Worm (Caenorhabditis elegans): ENCODE measurements around the gene crn-5.

crn-5 gene

DNA sequence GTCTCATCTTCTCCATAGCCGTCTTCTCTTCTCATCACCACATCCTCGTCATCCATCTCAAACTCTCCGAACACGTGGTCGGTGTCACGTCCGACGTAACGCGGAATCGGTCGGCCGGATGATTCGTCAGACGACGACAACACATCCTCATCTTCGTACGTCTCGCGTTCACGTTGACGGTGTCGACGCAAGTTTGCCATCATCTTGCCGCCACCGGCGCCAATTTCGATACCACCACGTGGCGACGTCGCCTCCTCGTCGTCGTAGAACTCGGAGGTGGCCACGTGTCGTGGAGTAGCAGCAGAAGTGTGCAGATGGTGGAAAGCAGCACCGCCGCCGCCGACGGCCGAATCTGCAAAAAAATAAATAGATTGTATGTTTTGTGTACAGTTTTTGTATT, 45.2 kb upstream of the crn-5 start:
- TF ChIP-seq ets-5 (GFP tag; IDR thresholded peaks at IDR 0.05) = 0 out of 2 replicates have a peak, but pooled peaks have one; percentile 44
- TF ChIP-seq ceh-8 (GFP tag; optimal IDR thresholded peaks at IDR 0.05) = no peak
- peak; percentile 33; the same call in 1 of the 2 replicates for TF ChIP-seq grh-1 (GFP tag; IDR thresholded peaks at IDR 0.05)
- TF ChIP-seq tbx-2 (tag; optimal IDR thresholded peaks at IDR 0.05) = no peak
- no peak for TF ChIP-seq unc-98 (GFP tag; IDR thresholded peaks at IDR 0.05)
- TF ChIP-seq pax-3 (tag; optimal IDR thresholded peaks at IDR 0.05) = no peak
- TF ChIP-seq nhr-20 (tag; optimal IDR thresholded peaks at IDR 0.05) = no peak
- peak in 1 of 2 experiments; percentile 3 for TF ChIP-seq lin-35 (GFP tag; optimal IDR thresholded peaks at IDR 0.05)
- TF ChIP-seq nhr-85 (tag) = peak; percentile 67

DNA sequence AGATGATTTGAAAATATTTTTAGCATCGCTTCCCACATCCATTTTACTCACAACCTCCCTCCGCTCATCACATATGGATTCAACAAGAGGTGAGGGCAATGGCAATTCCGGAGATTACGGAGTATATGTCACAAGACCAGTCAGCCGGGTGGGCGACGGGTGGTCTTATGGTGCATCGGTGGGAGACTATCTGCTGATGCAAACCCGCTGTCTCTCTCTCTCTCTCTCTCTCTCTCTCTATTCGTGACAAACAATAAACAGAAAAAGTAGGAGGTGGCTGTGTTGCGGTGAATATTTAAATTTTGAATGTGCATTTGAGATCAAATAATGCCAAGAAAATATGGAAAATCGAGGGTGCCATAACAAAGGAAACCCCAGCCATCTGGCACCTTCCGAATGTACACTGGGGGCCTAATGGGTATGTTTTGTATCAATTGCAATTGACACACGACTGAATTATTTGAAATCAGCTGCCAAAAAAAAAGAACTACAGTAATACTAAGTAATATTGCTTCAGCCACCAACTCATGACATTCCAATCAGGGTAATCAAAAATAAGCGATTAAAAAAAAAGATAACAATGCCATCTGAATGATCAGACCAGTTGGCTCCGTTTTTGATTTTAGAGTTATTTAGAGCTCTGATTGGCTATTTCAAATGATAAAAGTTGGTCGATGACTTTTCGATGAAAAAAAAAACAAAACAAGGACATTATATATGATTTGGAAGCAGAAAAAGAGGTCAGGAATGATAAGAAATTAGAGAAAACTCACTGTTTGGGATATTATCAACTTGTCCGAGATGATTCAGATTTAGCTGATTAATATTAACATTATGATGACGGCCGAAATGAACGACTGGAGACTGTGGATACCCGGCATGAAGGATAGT, 44.5 kb upstream of the crn-5 start:
- no peak for TF ChIP-seq swsn-7 (tag; optimal IDR thresholded peaks at IDR 0.05)
- TF ChIP-seq nhr-47 (tag; optimal IDR thresholded peaks at IDR 0.05) = no peak
- TF ChIP-seq fos-1 (tag; optimal IDR thresholded peaks at IDR 0.05) = no peak
- TF ChIP-seq hpl-2 (GFP tag; optimal IDR thresholded peaks at IDR 0.05) = no peak
- peak; percentile 24 for TF ChIP-seq snu-23 (GFP tag; optimal IDR thresholded peaks at IDR 0.05)
- TF ChIP-seq mab-9 (GFP tag; IDR thresholded peaks at IDR 0.05) = peak; percentile 67; the same call in 1 of the 2 replicates
- TF ChIP-seq nhr-19 (GFP tag; conservative IDR thresholded peaks at IDR 0.05) = 0 out of 2 replicates have a peak, but pooled peaks have one; percentile 1
- TF ChIP-seq nhr-90 (tag; optimal IDR thresholded peaks at IDR 0.05; ENCODE audit: poor library complexity) = peak; percentile 27
- TF ChIP-seq nhr-20 (tag; optimal IDR thresholded peaks at IDR 0.05) = peak; percentile 30
- no peak for TF ChIP-seq alr-1 (tag; optimal IDR thresholded peaks at IDR 0.05; ENCODE audit: borderline replicate concordance)
- TF ChIP-seq unc-98 (GFP tag; IDR thresholded peaks at IDR 0.05) = no peak
- peak; percentile 82 for TF ChIP-seq mep-1 (tag; optimal IDR thresholded peaks at IDR 0.05)
- TF ChIP-seq nhr-77 (tag; optimal IDR thresholded peaks at IDR 0.05) = no peak
- no peak for TF ChIP-seq nhr-237 (tag; optimal IDR thresholded peaks at IDR 0.05)
- TF ChIP-seq Y116A8C.19 (tag; optimal IDR thresholded peaks at IDR 0.05; ENCODE audit: borderline replicate concordance) = no peak
- peak in 1 of 3 experiments; percentile 15 for TF ChIP-seq dpl-1 (GFP tag; optimal IDR thresholded peaks at IDR 0.05)
- TF ChIP-seq nhr-84 (tag; optimal IDR thresholded peaks at IDR 0.05) = no peak
- TF ChIP-seq sup-37 (GFP tag; optimal IDR thresholded peaks at IDR 0.05) = no peak
- no peak for TF ChIP-seq ceh-90 (tag; optimal IDR thresholded peaks at IDR 0.05)
- peak in 1 of 2 experiments; percentile 35 for TF ChIP-seq ztf-11 (tag; optimal IDR thresholded peaks at IDR 0.05)
- no peak for TF ChIP-seq efl-3 (GFP tag; optimal IDR thresholded peaks at IDR 0.05)
- no peak for TF ChIP-seq fkh-10 (GFP tag; optimal IDR thresholded peaks at IDR 0.05)
- TF ChIP-seq fkh-4 (tag; optimal IDR thresholded peaks at IDR 0.05; ENCODE audit: borderline replicate concordance) = no peak
- no peak for TF ChIP-seq zip-4 (GFP tag; optimal IDR thresholded peaks at IDR 0.05)
- TF ChIP-seq efl-1 (optimal IDR thresholded peaks at IDR 0.05) = no peak
- peak in 1 of 2 experiments; percentile 94 for TF ChIP-seq efl-1 (GFP tag; optimal IDR thresholded peaks at IDR 0.05 in 1 of 2)
- TF ChIP-seq isw-1 (GFP tag; IDR thresholded peaks at IDR 0.05) = no peak
- TF ChIP-seq zag-1 (tag; optimal IDR thresholded peaks at IDR 0.05) = no peak
- peak; percentile 33 for TF ChIP-seq rnt-1 (tag; optimal IDR thresholded peaks at IDR 0.05)
- TF ChIP-seq C04F5.9 (tag; optimal IDR thresholded peaks at IDR 0.05) = no peak
- peak; percentile 2 to 17 for TF ChIP-seq lsy-2 (tag; optimal IDR thresholded peaks at IDR 0.05)
- peak in 1 of 2 experiments; percentile 28 for TF ChIP-seq mdl-1 (tag; optimal IDR thresholded peaks at IDR 0.05)
- TF ChIP-seq pax-3 (tag; optimal IDR thresholded peaks at IDR 0.05) = peak; percentile 22
- TF ChIP-seq elt-3 (tag; optimal IDR thresholded peaks at IDR 0.05) = peak in 1 of 6 experiments; percentile 18
- no peak for TF ChIP-seq lin-15B (tag; optimal IDR thresholded peaks at IDR 0.05)
- TF ChIP-seq nhr-28 (tag; optimal IDR thresholded peaks at IDR 0.05) = no peak
- TF ChIP-seq xbp-1 (tag; optimal IDR thresholded peaks at IDR 0.05) = no peak
- TF ChIP-seq egl-13 (tag; optimal IDR thresholded peaks at IDR 0.05) = no peak
- TF ChIP-seq ceh-88 (GFP tag; IDR thresholded peaks at IDR 0.05) = peak; percentile 62; the same call in 1 of the 2 replicates
- peak; percentile 60 for TF ChIP-seq unc-86 (tag; optimal IDR thresholded peaks at IDR 0.05)
- TF ChIP-seq jun-1 (tag; optimal IDR thresholded peaks at IDR 0.05) = no peak
- no peak for TF ChIP-seq hlh-17 (GFP tag; optimal IDR thresholded peaks at IDR 0.05; ENCODE audit: borderline replicate concordance)

Data from whole organism, L1 larva.